Fruit fly (Drosophila melanogaster) whole organism, prepupa: ENCODE measurements around the gene CG2604.
A peak's percentile ranks its signal among the peaks of the same experiment; 100 is the strongest.

Source experiments
- Blimp-1 ChIP-seq: fragments of 200-800 bp; sonication (Bioruptor generic); optimal IDR thresholded peaks from 3 replicates; lab custom pipeline; 2017; ENCODE audit warnings: missing biosample characterization, missing genetic modification characterization, mild to moderate bottlenecking, moderate library complexity, missing genetic modification reagents
- CG10631 ChIP-seq: fragments of 200-800 bp; sonication (Bioruptor generic); optimal IDR thresholded peaks from 2 replicates; lab custom pipeline; 2016; ENCODE audit warnings: missing biosample characterization, missing genetic modification characterization
- CG10669 ChIP-seq: fragments of 200-800 bp; sonication (Bioruptor generic); optimal IDR thresholded peaks from 3 replicates; lab custom pipeline; 2018; ENCODE audit warnings: missing biosample characterization, mild to moderate bottlenecking, missing genetic modification characterization, moderate library complexity
- CG11294 ChIP-seq: fragments of 200-800 bp; sonication (Bioruptor generic); IDR thresholded peaks from 2 replicates; pipeline ENCODE4 v1.3.6; 2022; ENCODE audit warnings: missing biosample characterization, missing genetic modification characterization
- CG11762 ChIP-seq: fragments of 200-800 bp; sonication (Bioruptor generic); optimal IDR thresholded peaks from 3 replicates; lab custom pipeline; 2016; ENCODE audit warnings: missing biosample characterization, missing genetic modification characterization; ENCODE audit not compliant: insufficient read depth
- CG11902 ChIP-seq: fragments of 200-800 bp; sonication (Bioruptor generic); optimal IDR thresholded peaks from 3 replicates; lab custom pipeline; 2016; ENCODE audit warnings: missing biosample characterization, missing genetic modification characterization
- CG15336 ChIP-seq: fragments of 200-800 bp; sonication (Bioruptor generic); IDR thresholded peaks from 2 replicates; pipeline ENCODE4 v1.3.6; 2022; ENCODE audit warnings: missing biosample characterization, missing genetic modification characterization
- CG1621 ChIP-seq: fragments of 200-800 bp; sonication (Bioruptor generic); optimal IDR thresholded peaks from 3 replicates; lab custom pipeline; 2018; ENCODE audit warnings: missing biosample characterization, mild to moderate bottlenecking, missing genetic modification characterization
- CG16779 ChIP-seq: fragments of 200-800 bp; sonication (Bioruptor generic); optimal IDR thresholded peaks from 3 replicates; lab custom pipeline; 2017; ENCODE audit warnings: missing biosample characterization, mild to moderate bottlenecking, missing genetic modification characterization
- CG31627 ChIP-seq: fragments of 200-800 bp; sonication (Bioruptor generic); optimal IDR thresholded peaks from 3 replicates; lab custom pipeline; 2016; ENCODE audit warnings: missing biosample characterization, missing genetic modification characterization
- CG32006 ChIP-seq: fragments of 200-800 bp; sonication (Bioruptor generic); optimal IDR thresholded peaks from 3 replicates; lab custom pipeline; 2017; ENCODE audit warnings: missing biosample characterization, mild to moderate bottlenecking, missing genetic modification characterization
- CG34406 ChIP-seq: fragments of 200-800 bp; sonication (Bioruptor generic); optimal IDR thresholded peaks from 3 replicates; lab custom pipeline; 2016; ENCODE audit warnings: missing biosample characterization, missing genetic modification characterization
- CG3919 ChIP-seq: fragments of 200-800 bp; sonication (Bioruptor generic); optimal IDR thresholded peaks from 3 replicates; lab custom pipeline; 2016; ENCODE audit warnings: missing biosample characterization, missing genetic modification characterization
- CG4318 ChIP-seq: fragments of 200-800 bp; sonication (Bioruptor generic); optimal IDR thresholded peaks from 3 replicates; lab custom pipeline; 2017; ENCODE audit warnings: missing biosample characterization, mild to moderate bottlenecking, missing genetic modification characterization
- CG6163 ChIP-seq: fragments of 200-800 bp; sonication (Bioruptor generic); IDR thresholded peaks from 3 replicates; pipeline ENCODE4 v1.3.6; 2022; ENCODE audit warnings: missing biosample characterization, missing genetic modification characterization
- CG6276 ChIP-seq: fragments of 200-800 bp; sonication (Bioruptor generic); optimal IDR thresholded peaks from 2 replicates; lab custom pipeline; 2017; ENCODE audit warnings: missing biosample characterization, mild to moderate bottlenecking, missing genetic modification characterization
- CG6792 ChIP-seq: fragments of 200-800 bp; sonication (Bioruptor generic); optimal IDR thresholded peaks from 3 replicates; lab custom pipeline; 2016; ENCODE audit warnings: missing biosample characterization, missing genetic modification characterization
- CG6808 ChIP-seq: fragments of 200-800 bp; sonication (Bioruptor generic); optimal IDR thresholded peaks from 3 replicates; lab custom pipeline; 2017; ENCODE audit warnings: missing biosample characterization, missing genetic modification characterization, mild to moderate bottlenecking, moderate library complexity, missing genetic modification reagents
- CG6854 ChIP-seq: fragments of 200-800 bp; sonication (Bioruptor generic); optimal IDR thresholded peaks from 2 replicates; lab custom pipeline; 2017; ENCODE audit warnings: missing biosample characterization, mild to moderate bottlenecking, missing genetic modification characterization
- CG7368 ChIP-seq: fragments of 200-800 bp; sonication (Bioruptor generic); optimal IDR thresholded peaks from 3 replicates; lab custom pipeline; 2016; ENCODE audit warnings: missing biosample characterization, missing genetic modification characterization
- CG8119 ChIP-seq: fragments of 200-800 bp; sonication (Bioruptor generic); IDR thresholded peaks from 3 replicates; pipeline ENCODE4 v1.3.6; 2022; ENCODE audit warnings: missing biosample characterization, missing genetic modification characterization
- CG8319 ChIP-seq: fragments of 200-800 bp; sonication (Bioruptor generic); optimal IDR thresholded peaks from 3 replicates; lab custom pipeline; 2016; ENCODE audit warnings: missing biosample characterization, missing genetic modification characterization
- CG8632 ChIP-seq: fragments of 200-800 bp; sonication (Bioruptor generic); optimal IDR thresholded peaks from 3 replicates; lab custom pipeline; 2016; ENCODE audit warnings: missing biosample characterization, missing genetic modification characterization
- Eip75B ChIP-seq: fragments of 200-800 bp; sonication (Bioruptor generic); optimal IDR thresholded peaks from 3 replicates; lab custom pipeline; 2016; ENCODE audit warnings: missing biosample characterization, missing genetic modification characterization
- Eip78C ChIP-seq: fragments of 200-800 bp; sonication (Bioruptor generic); peaks from one replicate; lab custom pipeline; 2016; ENCODE audit warnings: missing biosample characterization, missing genetic modification characterization
- Eip93F ChIP-seq: fragments of 200-800 bp; sonication (Bioruptor generic); optimal IDR thresholded peaks from 2 replicates; lab custom pipeline; 2016; ENCODE audit warnings: missing biosample characterization, mild to moderate bottlenecking, missing genetic modification characterization
- Ets21C ChIP-seq: fragments of 200-800 bp; sonication (Bioruptor generic); optimal IDR thresholded peaks from 3 replicates; lab custom pipeline; 2016; ENCODE audit warnings: missing biosample characterization, missing genetic modification characterization
- Ets96B ChIP-seq: fragments of 200-800 bp; optimal IDR thresholded peaks from 2 replicates; lab custom pipeline; 2019; ENCODE audit warnings: missing biosample characterization, mild to moderate bottlenecking, missing genetic modification characterization, moderate library complexity
- Hr38 ChIP-seq: sonication (Bioruptor generic); optimal IDR thresholded peaks from 2 replicates; lab custom pipeline; 2016; ENCODE audit warnings: missing biosample characterization, missing genetic modification characterization
- Hr39 ChIP-seq: fragments of 200-800 bp; sonication (Bioruptor generic); optimal IDR thresholded peaks from 2 replicates; lab custom pipeline; 2016; ENCODE audit warnings: missing biosample characterization, missing genetic modification characterization
- Hr4 ChIP-seq: fragments of 200-800 bp; sonication (Bioruptor generic); optimal IDR thresholded peaks from 3 replicates; lab custom pipeline; 2016; ENCODE audit warnings: missing biosample characterization, missing genetic modification characterization
- Met ChIP-seq: fragments of 200-800 bp; sonication (Bioruptor generic); optimal IDR thresholded peaks from 3 replicates; lab custom pipeline; 2016; ENCODE audit warnings: missing biosample characterization, missing genetic modification characterization
- Smox ChIP-seq: fragments of 200-800 bp; sonication (Bioruptor generic); optimal IDR thresholded peaks from 3 replicates; lab custom pipeline; 2016; ENCODE audit warnings: missing biosample characterization, missing genetic modification characterization
- Sox14 ChIP-seq: fragments of 200-800 bp; sonication (Bioruptor generic); optimal IDR thresholded peaks from 3 replicates; lab custom pipeline; 2016; ENCODE audit warnings: missing biosample characterization, missing genetic modification characterization
- Sox15 ChIP-seq: fragments of 200-800 bp; sonication (Bioruptor generic); optimal IDR thresholded peaks from 3 replicates; lab custom pipeline; 2016; ENCODE audit warnings: missing biosample characterization, missing genetic modification characterization
- achi ChIP-seq: fragments of 200-800 bp; sonication (Bioruptor generic); optimal IDR thresholded peaks from 3 replicates; lab custom pipeline; 2016; ENCODE audit warnings: missing biosample characterization, missing genetic modification characterization
- acj6 ChIP-seq: fragments of 200-800 bp; sonication (Bioruptor generic); optimal IDR thresholded peaks from 3 replicates; lab custom pipeline; 2016; ENCODE audit warnings: missing biosample characterization, missing genetic modification characterization
- cyc ChIP-seq: fragments of 200-800 bp; sonication (Bioruptor generic); optimal IDR thresholded peaks from 3 replicates; lab custom pipeline; 2016; ENCODE audit warnings: missing biosample characterization, missing genetic modification characterization
- eg ChIP-seq: fragments of 200-800 bp; sonication (Bioruptor generic); IDR thresholded peaks from 3 replicates; pipeline ENCODE4 v1.3.6; 2022; ENCODE audit warnings: missing biosample characterization, missing genetic modification characterization
- esn ChIP-seq: fragments of 200-800 bp; sonication (Bioruptor generic); optimal IDR thresholded peaks from 2 replicates; lab custom pipeline; 2016; ENCODE audit warnings: missing biosample characterization, mild to moderate bottlenecking, missing genetic modification characterization, moderate library complexity
- fd59A ChIP-seq: fragments of 200-800 bp; sonication (Bioruptor generic); optimal IDR thresholded peaks from 2 replicates; lab custom pipeline; 2017; ENCODE audit warnings: missing biosample characterization, mild to moderate bottlenecking, missing genetic modification characterization, missing genetic modification reagents
- fkh ChIP-seq: fragments of 200-800 bp; sonication (Bioruptor generic); optimal IDR thresholded peaks from 3 replicates; lab custom pipeline; 2017; ENCODE audit warnings: missing biosample characterization, mild to moderate bottlenecking, missing genetic modification characterization, moderate library complexity
- lz ChIP-seq: fragments of 200-800 bp; sonication (Bioruptor generic); optimal IDR thresholded peaks from 3 replicates; lab custom pipeline; 2016; ENCODE audit warnings: missing biosample characterization, missing genetic modification characterization
- net ChIP-seq: fragments of 200-800 bp; sonication (Bioruptor generic); optimal IDR thresholded peaks from 3 replicates; lab custom pipeline; 2016; ENCODE audit warnings: missing biosample characterization, missing genetic modification characterization
- spab ChIP-seq: fragments of 200-800 bp; sonication (Bioruptor generic); optimal IDR thresholded peaks from 2 replicates; lab custom pipeline; 2017; ENCODE audit warnings: missing biosample characterization, mild to moderate bottlenecking, missing genetic modification characterization, missing genetic modification reagents
- ss ChIP-seq, 2 experiments: fragments of 200-800 bp; sonication (Bioruptor generic); optimal IDR thresholded peaks; 2 replicates in 1 of 2; 3 replicates in 1 of 2; lab custom pipeline; 2017 to 2018; ENCODE audit warnings: mild to moderate bottlenecking in 2 of 2, missing biosample characterization in 2 of 2, missing genetic modification characterization in 2 of 2, moderate library complexity in 1 of 2
- svp ChIP-seq: fragments of 200-800 bp; sonication (Bioruptor generic); peaks from one replicate; lab custom pipeline; 2016; ENCODE audit warnings: missing biosample characterization, missing genetic modification characterization
- topi ChIP-seq: fragments of 200-800 bp; sonication (Bioruptor generic); optimal IDR thresholded peaks from 3 replicates; lab custom pipeline; 2016; ENCODE audit warnings: missing biosample characterization, missing genetic modification characterization

The CG2604 gene

dm6 chr3R:5240721-5241120 is 17.6 kb upstream of the CG2604 start, which contains the start of gene CG33293:
Gene CG33293 (minus strand): TSS chr3R:5240735.
- TF ChIP-seq eg (GFP tag; lab: Robert Waterston, UW) (no peak), CG34406 (GFP tag; lab: Kevin White, UChicago) (no peak), Eip78C (no peak), CG4318 (GFP tag; lab: Kevin White, UChicago) (no peak), fd59A (GFP tag; lab: Kevin White, UChicago) (no peak), Eip75B (GFP tag; lab: Kevin White, UChicago) (no peak)

dm6 chr3R:5237215-5237614 is 14.1 kb upstream of the CG2604 start, which contains the start of gene rtp:
Gene rtp (minus strand): TSS chr3R:5237315.
- TF ChIP-seq CG6276 (GFP tag; lab: Kevin White, UChicago) (no peak), Met (GFP tag; lab: Kevin White, UChicago) (no peak), CG10669 (no peak)

dm6 chr3R:5232197-5232607 is 9.0 kb upstream of the CG2604 start, which contains the start of the genes Kat60 and Mms19:
Gene Kat60 (minus strand): TSS chr3R:5232209.
Gene Mms19 (plus strand): TSS chr3R:5232543.
- TF ChIP-seq CG8119 (GFP tag; lab: Robert Waterston, UW) (no peak), Eip78C (peak; percentile 75), Eip75B (GFP tag; lab: Kevin White, UChicago) (peak; percentile 55), Hr38 (GFP tag; lab: Kevin White, UChicago) (no peak), CG6792 (GFP tag; lab: Kevin White, UChicago) (peak; percentile 50), Ets96B (tag; lab: Kevin White, UChicago) (peak; percentile 48), svp (peak; percentile 88), spab (no peak), CG10669 (no peak), CG31627 (GFP tag; lab: Kevin White, UChicago) (peak; percentile 80), topi (GFP tag; lab: Kevin White, UChicago) (peak; percentile 60), Sox15 (GFP tag; lab: Kevin White, UChicago) (peak; percentile 64), Sox14 (peak; percentile 81), Blimp-1 (no peak), ss (GFP tag; optimal IDR thresholded peaks at IDR 0.05; lab: Kevin White, UChicago) (no peak), CG4318 (GFP tag; lab: Kevin White, UChicago) (no peak), Eip93F (peak; percentile 2), CG11902 (GFP tag; lab: Kevin White, UChicago) (peak; percentile 40), net (GFP tag; lab: Kevin White, UChicago) (no peak), CG10631 (GFP tag; lab: Kevin White, UChicago) (peak; percentile 65), CG1621 (tag; lab: Kevin White, UChicago) (no peak), fkh (no peak), CG32006 (no peak), Ets21C (peak; percentile 77), Hr39 (GFP tag; lab: Kevin White, UChicago) (peak; percentile 80), Hr4 (GFP tag; lab: Kevin White, UChicago) (peak; percentile 71), CG6808 (GFP tag; lab: Kevin White, UChicago) (no peak), CG8632 (peak; percentile 29), CG15336 (GFP tag; lab: Robert Waterston, UW) (no peak), CG11762 (GFP tag; lab: Kevin White, UChicago) (no peak), acj6 (GFP tag; lab: Kevin White, UChicago) (no peak), CG6854 (GFP tag; lab: Kevin White, UChicago) (no peak), lz (peak; percentile 77), CG7368 (no peak), cyc (peak; percentile 77), CG8319 (GFP tag; lab: Kevin White, UChicago) (no peak), achi (GFP tag; lab: Kevin White, UChicago) (peak; percentile 48), CG11294 (GFP tag; lab: Robert Waterston, UW) (no peak; the same call in 1 of the 2 replicates), Met (GFP tag; lab: Kevin White, UChicago) (no peak), CG16779 (tag; lab: Kevin White, UChicago) (no peak), CG34406 (GFP tag; lab: Kevin White, UChicago) (peak; percentile 16), esn (GFP tag; lab: Kevin White, UChicago) (peak; percentile 72), CG6163 (no peak; the same call in 2 of the 3 replicates), CG3919 (GFP tag; lab: Kevin White, UChicago) (peak; percentile 43), Smox (GFP tag; lab: Kevin White, UChicago) (no peak)
